In genomic region chrII:8899357-8899748, ce11 we compare ENCODE assay signal across 2 worm cellular contexts.
A peak's percentile ranks its signal among the peaks of the same experiment; 100 is the strongest.
TF ChIP-seq lines count a peak whose summit lies in the region.

No protein-coding gene starts in this region.

TF ChIP-seq in whole organism, late embryonic, 69 proteins besides CTCF, POLR2A, EP300 and RAD21:
- no peak for TF ChIP-seq ama-1 (optimal IDR thresholded peaks at IDR 0.05; lab: Kevin White, UChicago)
- no peak for TF ChIP-seq npax-4 (tag; optimal IDR thresholded peaks at IDR 0.05; lab: Kevin White, UChicago)
- TF ChIP-seq ceh-19 (GFP tag; optimal IDR thresholded peaks at IDR 0.05; lab: Kevin White, UChicago): no peak
- peak; percentile 29 for TF ChIP-seq pha-2 (tag; optimal IDR thresholded peaks at IDR 0.05; lab: Kevin White, UChicago)
- no peak for TF ChIP-seq hlh-30 (tag; optimal IDR thresholded peaks at IDR 0.05; lab: Kevin White, UChicago; ENCODE audit: insufficient read depth)
- peak; percentile 30 for TF ChIP-seq tbx-2 (tag; optimal IDR thresholded peaks at IDR 0.05; lab: Kevin White, UChicago)
- TF ChIP-seq elt-4 (tag; optimal IDR thresholded peaks at IDR 0.05; lab: Kevin White, UChicago): no peak
- TF ChIP-seq ahr-1 (tag; optimal IDR thresholded peaks at IDR 0.05; lab: Kevin White, UChicago): no peak
- TF ChIP-seq sox-2 (GFP tag; IDR thresholded peaks at IDR 0.05; lab: Robert Waterston, UW): no peak
- TF ChIP-seq ceh-14 (tag; optimal IDR thresholded peaks at IDR 0.05; lab: Kevin White, UChicago): no peak
- peak; percentile 24 for TF ChIP-seq ceh-34 (tag; optimal IDR thresholded peaks at IDR 0.05; lab: Kevin White, UChicago)
- TF ChIP-seq pag-3 (tag; optimal IDR thresholded peaks at IDR 0.05; lab: Kevin White, UChicago; ENCODE audit: borderline replicate concordance): no peak
- TF ChIP-seq dmd-4 (tag; optimal IDR thresholded peaks at IDR 0.05; lab: Kevin White, UChicago; ENCODE audit: borderline replicate concordance): no peak
- no peak for TF ChIP-seq K02D7.2 (tag; optimal IDR thresholded peaks at IDR 0.05; lab: Kevin White, UChicago)
- no peak for TF ChIP-seq lim-6 (tag; optimal IDR thresholded peaks at IDR 0.05; lab: Kevin White, UChicago)
- TF ChIP-seq sdc-2 (tag; optimal IDR thresholded peaks at IDR 0.05; lab: Kevin White, UChicago): no peak
- no peak for TF ChIP-seq eyg-1 (tag; optimal IDR thresholded peaks at IDR 0.05; lab: Kevin White, UChicago)
- TF ChIP-seq T23F11.4 (GFP tag; optimal IDR thresholded peaks at IDR 0.05; lab: Kevin White, UChicago): no peak

TF ChIP-seq in whole organism, mixed stage, embryonic, 35 proteins besides CTCF, POLR2A, EP300 and RAD21:
- TF ChIP-seq unc-120 (tag; optimal IDR thresholded peaks at IDR 0.05; lab: Kevin White, UChicago; ENCODE audit: poor library complexity, severe bottlenecking) (no peak), pha-4 (tag; optimal IDR thresholded peaks at IDR 0.05; lab: Kevin White, UChicago) (peak; percentile 67), ces-1 (GFP tag; optimal IDR thresholded peaks at IDR 0.05; lab: Kevin White, UChicago) (peak; percentile 69), bed-3 (GFP tag; optimal IDR thresholded peaks at IDR 0.05; lab: Kevin White, UChicago) (no peak), nhr-2 (tag; optimal IDR thresholded peaks at IDR 0.05; lab: Kevin White, UChicago) (peak; percentile 69), zip-8 (tag; optimal IDR thresholded peaks at IDR 0.05; lab: Kevin White, UChicago) (peak; percentile 35)

Comparison
In these comparisons a context has a peak if more than half of its experiments do, and no peak if none do; other contexts are left out.
1. Of the 1 proteins assayed by ChIP-seq in both whole organism, late embryonic and whole organism, mixed stage, embryonic: peak only in whole organism, late embryonic: none; only in whole organism, mixed stage, embryonic: pha-4; in both: none; in neither: 0.